Worm (Caenorhabditis elegans): ENCODE measurements around the gene T27E9.6.

ce11 chrIII:13525118-13525839 lies 48.7 kb upstream of the T27E9.6 start:
- no peak for TF ChIP-seq unc-39 (tag; optimal IDR thresholded peaks at IDR 0.05)
- TF ChIP-seq R02D3.7 (tag; optimal IDR thresholded peaks at IDR 0.05): no peak
- TF ChIP-seq peb-1 (tag; optimal IDR thresholded peaks at IDR 0.05): no peak
- no peak for TF ChIP-seq zag-1 (tag; optimal IDR thresholded peaks at IDR 0.05)
- no peak for TF ChIP-seq ztf-11 (tag; optimal IDR thresholded peaks at IDR 0.05)
- TF ChIP-seq crh-2 (tag; optimal IDR thresholded peaks at IDR 0.05): no peak
- no peak for TF ChIP-seq mab-5 (tag; optimal IDR thresholded peaks at IDR 0.05)
- TF ChIP-seq ama-1 (optimal IDR thresholded peaks at IDR 0.05): no peak
- no peak for TF ChIP-seq lin-39 (tag; optimal IDR thresholded peaks at IDR 0.05)
